Worm (Caenorhabditis elegans) whole organism, L2 larva: ENCODE measurements around the gene clec-171.

Experiments
- aly-2 ChIP-seq: fragments of 150-350 bp; optimal IDR thresholded peaks from 2 replicates; lab custom pipeline; 2014; ENCODE audit warnings: missing biosample characterization, missing genetic modification characterization
- blmp-1 ChIP-seq: sonication (generic microtip); optimal IDR thresholded peaks from 2 replicates; lab custom pipeline; 2017; ENCODE audit warnings: missing genetic modification characterization, mild to moderate bottlenecking, missing compliant biosample characterization, antibody characterized with exemption, moderate library complexity; ENCODE audit not compliant: insufficient read depth
- fos-1 ChIP-seq: fragments of 150-350 bp; optimal IDR thresholded peaks from 2 replicates; lab custom pipeline; 2014; ENCODE audit warnings: missing biosample characterization, missing genetic modification characterization
- lin-39 ChIP-seq: fragments of 150-350 bp; optimal IDR thresholded peaks from 2 replicates; lab custom pipeline; 2014; ENCODE audit warnings: missing biosample characterization, missing genetic modification reagents, missing genetic modification characterization
- peb-1 ChIP-seq: fragments of 150-350 bp; optimal IDR thresholded peaks from 2 replicates; lab custom pipeline; 2014; ENCODE audit warnings: missing biosample characterization, missing genetic modification characterization
- sem-4 ChIP-seq: fragments of 150-350 bp; optimal IDR thresholded peaks from 2 replicates; lab custom pipeline; 2014; ENCODE audit warnings: missing biosample characterization, missing genetic modification reagents, missing genetic modification characterization
- snpc-4 ChIP-seq: fragments of 150-350 bp; optimal IDR thresholded peaks from 2 replicates; lab custom pipeline; 2014; ENCODE audit warnings: missing biosample characterization, missing genetic modification characterization
- unc-39 ChIP-seq: fragments of 150-350 bp; optimal IDR thresholded peaks from 2 replicates; lab custom pipeline; 2014; ENCODE audit warnings: missing biosample characterization, missing genetic modification characterization
- ztf-4 ChIP-seq: fragments of 150-350 bp; optimal IDR thresholded peaks from 2 replicates; lab custom pipeline; 2014; ENCODE audit warnings: missing biosample characterization, missing genetic modification characterization

DNA sequence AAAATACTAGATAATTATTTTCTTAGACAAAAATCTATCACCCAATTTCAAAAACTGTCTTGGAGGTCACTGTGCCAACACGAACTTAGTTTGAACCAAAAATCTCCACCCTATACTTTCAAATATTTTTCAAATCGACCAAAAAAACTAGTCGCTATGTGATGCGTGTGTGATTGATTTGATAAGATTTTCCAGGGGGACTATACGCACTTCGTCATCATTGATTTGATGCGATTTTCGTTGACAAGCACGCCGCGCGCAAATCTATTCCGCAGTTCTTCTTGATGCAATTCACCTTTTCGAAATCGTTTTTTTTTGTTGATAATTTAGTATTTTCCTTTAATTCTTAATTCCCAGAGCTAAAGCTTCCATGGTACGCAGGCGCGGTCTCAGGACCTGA, 26.3 kb upstream of the clec-171 start:
- TF ChIP-seq fos-1 (tag; lab: Kevin White, UChicago) (peak; percentile 8), lin-39 (tag; lab: Kevin White, UChicago) (no peak), ztf-4 (no peak), sem-4 (tag; lab: Kevin White, UChicago) (no peak), peb-1 (no peak), unc-39 (tag; lab: Kevin White, UChicago) (no peak), aly-2 (tag; lab: Kevin White, UChicago) (no peak), blmp-1 (no peak), snpc-4 (no peak)
